Worm (Caenorhabditis elegans): ENCODE data around the gene lys-8.

The lys-8 gene

ce11 chrII:5549746-5550145, 36.2 kb upstream of the lys-8 start, which contains the start of gene C17C3.6:
TSS of gene C17C3.6 (plus strand) at chrII:5550046.
- TF ChIP-seq tbx-37 (GFP tag; conservative IDR thresholded peaks at IDR 0.05), result no peak
- no peak for TF ChIP-seq F13C5.2 (tag; optimal IDR thresholded peaks at IDR 0.05)
- no peak for TF ChIP-seq ceh-13 (GFP tag; optimal IDR thresholded peaks at IDR 0.05)
- no peak for TF ChIP-seq aly-1 (tag; optimal IDR thresholded peaks at IDR 0.05)
- TF ChIP-seq hmg-4 (GFP tag; optimal IDR thresholded peaks at IDR 0.05), result no peak
- TF ChIP-seq flt-1 (GFP tag; IDR thresholded peaks at IDR 0.05), result no peak
- no peak for TF ChIP-seq ama-1 (optimal IDR thresholded peaks at IDR 0.05)
- TF ChIP-seq ets-7 (tag; optimal IDR thresholded peaks at IDR 0.05), result no peak
- TF ChIP-seq B0310.2 (tag; optimal IDR thresholded peaks at IDR 0.05), result no peak
- no peak for TF ChIP-seq tbx-11 (GFP tag; IDR thresholded peaks at IDR 0.05)
- no peak for TF ChIP-seq sea-1 (GFP tag; conservative IDR thresholded peaks at IDR 0.05)
- TF ChIP-seq tra-4 (tag; optimal IDR thresholded peaks at IDR 0.05), result no peak
- TF ChIP-seq pes-1 (GFP tag; IDR thresholded peaks at IDR 0.05), result no peak

- TF ChIP-seq ceh-13 (GFP tag; optimal IDR thresholded peaks at IDR 0.05) (no peak), hmbx-1 (tag; optimal IDR thresholded peaks at IDR 0.05) (no peak), hnd-1 (tag; optimal IDR thresholded peaks at IDR 0.05) (no peak), flt-1 (GFP tag; IDR thresholded peaks at IDR 0.05) (no peak), scrt-1 (GFP tag; IDR thresholded peaks at IDR 0.05) (no peak), hmg-4 (GFP tag; optimal IDR thresholded peaks at IDR 0.05) (no peak), sea-1 (GFP tag; conservative IDR thresholded peaks at IDR 0.05) (no peak), tbx-11 (GFP tag; IDR thresholded peaks at IDR 0.05) (no peak), tra-4 (tag; optimal IDR thresholded peaks at IDR 0.05) (no peak), ets-7 (tag; optimal IDR thresholded peaks at IDR 0.05) (no peak), tbx-37 (GFP tag; conservative IDR thresholded peaks at IDR 0.05) (no peak)
Measured at ce11 chrII:5551517-5551916, 34.5 kb upstream of the lys-8 start, which contains the start of gene C17C3.5. TSS of gene C17C3.5 (plus strand) at chrII:5551817.

- TF ChIP-seq scrt-1 (GFP tag; IDR thresholded peaks at IDR 0.05) (no peak), hnd-1 (tag; optimal IDR thresholded peaks at IDR 0.05) (no peak), pes-1 (GFP tag; IDR thresholded peaks at IDR 0.05) (no peak), tbx-37 (GFP tag; conservative IDR thresholded peaks at IDR 0.05) (no peak), ama-1 (optimal IDR thresholded peaks at IDR 0.05) (no peak), hmg-4 (GFP tag; optimal IDR thresholded peaks at IDR 0.05) (no peak), flt-1 (GFP tag; IDR thresholded peaks at IDR 0.05) (no peak), F13C5.2 (tag; optimal IDR thresholded peaks at IDR 0.05) (no peak)
Measured at ce11 chrII:5553531-5553930, 32.4 kb upstream of the lys-8 start.

DNA sequence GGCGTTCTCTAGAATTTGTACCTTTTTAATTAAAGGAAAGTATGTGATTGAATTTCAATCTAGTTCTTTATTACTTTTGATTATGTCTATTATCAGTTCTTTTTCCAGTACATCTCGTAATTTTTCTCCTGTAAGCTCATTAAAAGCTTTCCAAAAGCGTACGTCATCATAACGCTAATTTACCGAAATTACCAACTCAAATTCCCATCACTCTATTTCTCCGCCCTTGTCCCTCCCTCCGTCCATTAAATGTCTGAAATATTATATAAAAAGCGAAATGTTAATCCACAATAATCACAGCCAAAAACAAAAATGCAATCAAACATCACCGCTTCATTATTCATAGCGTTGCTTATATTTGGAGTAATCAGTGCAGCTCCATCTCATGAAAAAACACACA, 31.7 kb upstream of the lys-8 start, which contains the start of gene ins-12:
Gene ins-12 (plus strand): TSS at position 301 of the 400 bp plus-strand sequence.
- no peak for TF ChIP-seq tbx-37 (GFP tag; conservative IDR thresholded peaks at IDR 0.05)
- TF ChIP-seq flt-1 (GFP tag; IDR thresholded peaks at IDR 0.05), result no peak
- no peak for TF ChIP-seq ama-1 (optimal IDR thresholded peaks at IDR 0.05)
- no peak for TF ChIP-seq ceh-13 (GFP tag; optimal IDR thresholded peaks at IDR 0.05)
- no peak for TF ChIP-seq tra-4 (tag; optimal IDR thresholded peaks at IDR 0.05)
- no peak for TF ChIP-seq hnd-1 (tag; optimal IDR thresholded peaks at IDR 0.05)
- no peak for TF ChIP-seq B0310.2 (tag; optimal IDR thresholded peaks at IDR 0.05)
- TF ChIP-seq hmg-4 (GFP tag; optimal IDR thresholded peaks at IDR 0.05), result no peak
- TF ChIP-seq ceh-36 (tag; optimal IDR thresholded peaks at IDR 0.05), result no peak
- no peak for TF ChIP-seq ets-7 (tag; optimal IDR thresholded peaks at IDR 0.05)
- TF ChIP-seq aly-1 (tag; optimal IDR thresholded peaks at IDR 0.05), result no peak
- no peak for TF ChIP-seq scrt-1 (GFP tag; IDR thresholded peaks at IDR 0.05)
- TF ChIP-seq hmbx-1 (tag; optimal IDR thresholded peaks at IDR 0.05), result no peak
- TF ChIP-seq F13C5.2 (tag; optimal IDR thresholded peaks at IDR 0.05), result no peak
- TF ChIP-seq pes-1 (GFP tag; IDR thresholded peaks at IDR 0.05), result no peak
- no peak for TF ChIP-seq tbx-11 (GFP tag; IDR thresholded peaks at IDR 0.05)
- no peak for TF ChIP-seq sea-1 (GFP tag; conservative IDR thresholded peaks at IDR 0.05)

DNA sequence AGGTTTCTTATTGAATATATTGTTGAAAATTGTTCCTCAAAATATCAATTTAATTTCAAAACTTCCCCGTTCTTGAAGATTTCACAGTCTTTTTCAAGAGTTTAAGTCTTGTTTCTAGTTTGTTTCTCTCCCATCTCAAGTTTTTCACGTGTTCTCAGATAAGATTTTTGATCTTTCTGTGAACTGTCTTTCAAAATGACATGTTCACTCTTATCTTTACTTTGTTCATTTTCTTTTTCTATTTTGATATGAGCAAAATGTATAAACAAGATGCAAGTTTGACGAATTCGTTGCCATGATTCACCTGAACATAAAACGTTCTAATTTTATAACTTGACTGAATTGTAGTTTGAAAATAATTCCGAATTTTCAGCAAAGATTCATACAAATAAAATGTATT, 31.2 kb upstream of the lys-8 start:
- TF ChIP-seq aly-1 (tag; optimal IDR thresholded peaks at IDR 0.05) (no peak), hnd-1 (tag; optimal IDR thresholded peaks at IDR 0.05) (no peak), tbx-37 (GFP tag; conservative IDR thresholded peaks at IDR 0.05) (no peak), ceh-13 (GFP tag; optimal IDR thresholded peaks at IDR 0.05) (no peak)

- no peak for TF ChIP-seq aly-1 (tag; optimal IDR thresholded peaks at IDR 0.05)
- TF ChIP-seq scrt-1 (GFP tag; IDR thresholded peaks at IDR 0.05), result no peak
- TF ChIP-seq tbx-37 (GFP tag; conservative IDR thresholded peaks at IDR 0.05), result no peak
Measured at ce11 chrII:5555522-5555921, 30.5 kb upstream of the lys-8 start.

DNA sequence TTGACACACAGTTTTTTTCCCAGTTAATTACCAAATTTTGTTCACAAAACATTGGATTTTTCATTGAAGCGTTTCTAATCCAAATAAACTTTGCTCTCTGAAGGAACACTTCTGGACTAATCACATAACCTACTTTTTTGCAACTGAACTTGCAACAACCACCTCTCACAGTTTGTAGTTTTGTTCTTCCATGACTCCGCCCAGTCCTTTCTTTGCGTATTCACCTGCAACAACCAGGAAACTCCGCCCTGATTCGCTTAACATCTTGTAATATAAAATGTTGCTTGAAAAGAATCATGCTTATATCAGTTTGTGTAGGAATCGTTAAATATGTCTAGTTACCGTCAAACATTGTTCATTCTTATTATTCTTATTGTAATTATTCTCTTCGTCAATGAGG, 29.5 kb upstream of the lys-8 start, which contains the start of gene ins-11:
Gene ins-11 (plus strand): TSS at position 301 of the 400 bp plus-strand sequence.
- TF ChIP-seq sea-1 (GFP tag; conservative IDR thresholded peaks at IDR 0.05), result no peak
- no peak for TF ChIP-seq ceh-13 (GFP tag; optimal IDR thresholded peaks at IDR 0.05)
- no peak for TF ChIP-seq B0310.2 (tag; optimal IDR thresholded peaks at IDR 0.05)
- no peak for TF ChIP-seq hmbx-1 (tag; optimal IDR thresholded peaks at IDR 0.05)
- TF ChIP-seq pes-1 (GFP tag; IDR thresholded peaks at IDR 0.05), result no peak
- TF ChIP-seq scrt-1 (GFP tag; IDR thresholded peaks at IDR 0.05), result no peak
- no peak for TF ChIP-seq ets-7 (tag; optimal IDR thresholded peaks at IDR 0.05)

- no peak for TF ChIP-seq ceh-36 (tag; optimal IDR thresholded peaks at IDR 0.05)
- no peak for TF ChIP-seq flt-1 (GFP tag; IDR thresholded peaks at IDR 0.05)
- TF ChIP-seq tbx-11 (GFP tag; IDR thresholded peaks at IDR 0.05), result no peak
Measured at ce11 chrII:5557134-5557533, 28.8 kb upstream of the lys-8 start.

DNA sequence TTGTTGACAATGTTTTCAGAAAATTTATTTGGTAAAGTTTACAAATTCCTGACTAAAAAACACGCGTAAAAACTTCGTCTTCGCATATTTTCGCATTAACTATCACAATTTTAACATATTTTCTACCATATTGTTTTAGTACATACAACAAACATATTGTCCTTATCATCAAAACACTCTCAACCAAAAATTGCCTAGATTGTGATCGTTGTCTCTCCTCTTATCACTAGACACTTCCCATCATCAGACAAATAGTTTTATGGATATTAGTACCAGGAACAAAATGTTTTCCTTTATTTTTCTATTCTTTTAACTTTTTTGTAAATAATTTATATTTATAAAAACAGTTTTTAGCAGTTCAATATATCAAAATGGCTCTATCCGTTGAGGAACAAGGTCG, 24.6 kb upstream of the lys-8 start, which contains the start of gene C17C3.3:
Gene C17C3.3 (plus strand): TSS at position 346 of the 400 bp plus-strand sequence.
- TF ChIP-seq pes-1 (GFP tag; IDR thresholded peaks at IDR 0.05), result no peak
- no peak for TF ChIP-seq F13C5.2 (tag; optimal IDR thresholded peaks at IDR 0.05)
- TF ChIP-seq tbx-37 (GFP tag; conservative IDR thresholded peaks at IDR 0.05), result no peak
- no peak for TF ChIP-seq ets-7 (tag; optimal IDR thresholded peaks at IDR 0.05)
